Worm (Caenorhabditis elegans) whole organism, early embryonic: ENCODE measurements around the gene D2096.11.

Experiments used
- F13C5.2 ChIP-seq: sonication (generic microtip); optimal IDR thresholded peaks from 2 replicates; lab custom pipeline; 2017; ENCODE audit warnings: mild to moderate bottlenecking, missing genetic modification characterization, inconsistent platforms, missing compliant biosample characterization
- flt-1 ChIP-seq: fragments of 200-800 bp; sonication (Bioruptor generic); IDR thresholded peaks from 2 replicates; pipeline ENCODE4 v1.3.6; 2022; ENCODE audit warnings: missing genetic modification characterization, missing compliant biosample characterization
- tbx-11 ChIP-seq: fragments of 200-800 bp; sonication (Bioruptor generic); IDR thresholded peaks from 2 replicates; pipeline ENCODE4 v1.3.6; 2022; ENCODE audit warnings: missing genetic modification characterization, missing compliant biosample characterization
- tbx-37 ChIP-seq: fragments of 200-800 bp; sonication (Bioruptor generic); conservative IDR thresholded peaks from 2 replicates; pipeline ENCODE4 v1.3.6; 2022; ENCODE audit warnings: missing genetic modification reagents, missing genetic modification characterization, missing compliant biosample characterization

ce11 chrIV:8394105-8394504, at the start of gene D2096.11:
- TF ChIP-seq tbx-11 (GFP tag; lab: Robert Waterston, UW) (no peak), tbx-37 (GFP tag; lab: Robert Waterston, UW) (no peak), flt-1 (GFP tag; lab: Robert Waterston, UW) (no peak), F13C5.2 (tag; lab: Kevin White, UChicago) (no peak)
